Fruit fly (Drosophila melanogaster) whole organism, embryonic: ENCODE data around the gene CG11699.
A peak's percentile ranks its signal among the peaks of the same experiment; 100 is the strongest.

Source experiments
- Atf3 ChIP-seq: fragments of 200-800 bp; sonication (Bioruptor generic); optimal IDR thresholded peaks from 3 replicates; lab custom pipeline; 2016; ENCODE audit warnings: missing biosample characterization, missing genetic modification characterization
- Blimp-1 ChIP-seq: fragments of 200-800 bp; sonication (Bioruptor generic); optimal IDR thresholded peaks from 3 replicates; lab custom pipeline; 2018; ENCODE audit warnings: missing biosample characterization, missing genetic modification characterization, mild to moderate bottlenecking, moderate library complexity, missing genetic modification reagents
- CG10543 ChIP-seq: fragments of 200-800 bp; sonication (Bioruptor generic); optimal IDR thresholded peaks from 3 replicates; lab custom pipeline; 2017; ENCODE audit warnings: missing biosample characterization, mild to moderate bottlenecking, missing genetic modification characterization, moderate library complexity
- CG13123 ChIP-seq: fragments of 200-800 bp; sonication (Bioruptor generic); optimal IDR thresholded peaks from 2 replicates; lab custom pipeline; 2016; ENCODE audit warnings: missing biosample characterization, missing genetic modification characterization
- CG13894 ChIP-seq: fragments of 200-800 bp; sonication (Bioruptor generic); optimal IDR thresholded peaks from 3 replicates; lab custom pipeline; 2018; ENCODE audit warnings: missing biosample characterization, mild to moderate bottlenecking, missing genetic modification characterization, moderate library complexity
- CG15514 ChIP-seq: fragments of 200-800 bp; sonication (Bioruptor generic); optimal IDR thresholded peaks from 3 replicates; lab custom pipeline; 2017; ENCODE audit warnings: missing biosample characterization, missing genetic modification characterization, mild to moderate bottlenecking, moderate library complexity, missing genetic modification reagents
- CG16813 ChIP-seq: fragments of 200-800 bp; sonication (Bioruptor generic); IDR thresholded peaks from 3 replicates; pipeline ENCODE4 v1.3.6; 2022; ENCODE audit warnings: missing biosample characterization, missing genetic modification characterization; ENCODE audit not compliant: partially characterized antibody
- CG17829 ChIP-seq: fragments of 200-800 bp; optimal IDR thresholded peaks from 2 replicates; lab custom pipeline; 2019; ENCODE audit warnings: missing biosample characterization, mild to moderate bottlenecking, missing genetic modification characterization, moderate library complexity
- CG18011 ChIP-seq: fragments of 200-800 bp; sonication (Bioruptor generic); optimal IDR thresholded peaks from 2 replicates; lab custom pipeline; 2017; ENCODE audit warnings: missing biosample characterization, missing genetic modification characterization, mild to moderate bottlenecking, moderate library complexity, missing genotype
- CG2120 ChIP-seq: fragments of 200-800 bp; sonication (Bioruptor generic); optimal IDR thresholded peaks from 3 replicates; lab custom pipeline; 2016; ENCODE audit warnings: missing biosample characterization, missing genetic modification characterization
- CG31224 ChIP-seq: fragments of 200-800 bp; sonication (Bioruptor generic); IDR thresholded peaks from 2 replicates; pipeline ENCODE4 v1.3.6; 2022; ENCODE audit warnings: missing biosample characterization, missing genetic modification characterization
- CG5180 ChIP-seq: fragments of 200-800 bp; sonication (Bioruptor generic); optimal IDR thresholded peaks from 3 replicates; lab custom pipeline; 2017; ENCODE audit warnings: missing biosample characterization, missing genetic modification characterization, mild to moderate bottlenecking, moderate library complexity, missing genetic modification reagents
- CG6689 ChIP-seq: fragments of 200-800 bp; sonication (Bioruptor generic); IDR thresholded peaks from 2 replicates; pipeline ENCODE4 v1.3.6; 2022; ENCODE audit warnings: missing biosample characterization, missing genetic modification characterization
- CG7987 ChIP-seq: fragments of 200-800 bp; sonication (Bioruptor generic); optimal IDR thresholded peaks from 2 replicates; lab custom pipeline; 2018; ENCODE audit warnings: missing biosample characterization, mild to moderate bottlenecking, missing genetic modification characterization, moderate library complexity
- CG9817 ChIP-seq: fragments of 200-800 bp; sonication (Bioruptor generic); optimal IDR thresholded peaks from 2 replicates; lab custom pipeline; 2018; ENCODE audit warnings: missing biosample characterization, mild to moderate bottlenecking, missing genetic modification characterization, moderate library complexity
- CG9932 ChIP-seq: fragments of 200-800 bp; sonication (Bioruptor generic); IDR thresholded peaks from 2 replicates; pipeline ENCODE4 v1.3.6; 2022; ENCODE audit warnings: missing biosample characterization, missing genetic modification characterization
- Camta ChIP-seq: fragments of 200-800 bp; sonication (Bioruptor generic); optimal IDR thresholded peaks from 2 replicates; lab custom pipeline; 2016; ENCODE audit warnings: missing biosample characterization, missing genetic modification characterization
- D19B ChIP-seq: fragments of 200-800 bp; sonication (Bioruptor generic); optimal IDR thresholded peaks from 2 replicates; lab custom pipeline; 2017; ENCODE audit warnings: missing biosample characterization, mild to moderate bottlenecking, missing genetic modification characterization
- Dbx ChIP-seq: fragments of 200-800 bp; sonication (Bioruptor generic); IDR thresholded peaks from 3 replicates; pipeline ENCODE4 v1.3.6; 2022; ENCODE audit warnings: missing biosample characterization, missing genetic modification characterization
- E2f1 ChIP-seq: fragments of 200-800 bp; sonication (Bioruptor generic); IDR thresholded peaks from 2 replicates; pipeline ENCODE4 v1.3.6; 2022; ENCODE audit warnings: missing biosample characterization, missing genetic modification characterization
- ERR ChIP-seq: fragments of 200-800 bp; sonication (Bioruptor generic); optimal IDR thresholded peaks from 2 replicates; lab custom pipeline; 2016; ENCODE audit warnings: missing biosample characterization, missing genetic modification characterization
- Eip74EF ChIP-seq, 2 experiments: fragments of 200-800 bp in 1 of 2; fragments of >200 bp in 1 of 2; sonication (Bioruptor generic) in 1 of 2; optimal IDR thresholded peaks; 2 replicates each; lab custom pipeline; 2017 to 2019; ENCODE audit warnings: missing biosample characterization in 2 of 2, missing genetic modification characterization in 2 of 2, mild to moderate bottlenecking in 1 of 2, moderate library complexity in 1 of 2
- Ets65A ChIP-seq: fragments of 200-800 bp; sonication (Bioruptor generic); peaks from one replicate; lab custom pipeline; 2016; ENCODE audit warnings: missing biosample characterization, missing genetic modification characterization
- Hmr ChIP-seq: fragments of 200-800 bp; sonication (Bioruptor generic); optimal IDR thresholded peaks from 3 replicates; lab custom pipeline; 2017; ENCODE audit warnings: mild to moderate bottlenecking, missing biosample characterization, missing genetic modification reagents, missing genetic modification characterization
- Jarid2 ChIP-seq: fragments of 200-800 bp; sonication (Bioruptor generic); optimal IDR thresholded peaks from 3 replicates; lab custom pipeline; 2017; ENCODE audit warnings: mild to moderate bottlenecking, missing biosample characterization, missing genetic modification reagents, missing genetic modification characterization
- Mad ChIP-seq: fragments of 200-800 bp; sonication (Bioruptor generic); optimal IDR thresholded peaks from 2 replicates; lab custom pipeline; 2016; ENCODE audit warnings: missing biosample characterization, missing genetic modification characterization
- NfI ChIP-seq: fragments of 200-800 bp; sonication (Bioruptor generic); optimal IDR thresholded peaks from 3 replicates; lab custom pipeline; 2018; ENCODE audit warnings: missing biosample characterization, mild to moderate bottlenecking, missing genetic modification characterization, moderate library complexity
- Rfx ChIP-seq: fragments of 200-800 bp; sonication (Bioruptor generic); IDR thresholded peaks from 2 replicates; pipeline ENCODE4 v1.3.6; 2022; ENCODE audit warnings: missing biosample characterization, missing genetic modification characterization
- bcd ChIP-seq: fragments of 200-800 bp; sonication (Bioruptor generic); optimal IDR thresholded peaks from 2 replicates; lab custom pipeline; 2017; ENCODE audit warnings: missing biosample characterization, mild to moderate bottlenecking, missing genetic modification characterization
- caup ChIP-seq: fragments of 200-800 bp; sonication (Bioruptor generic); optimal IDR thresholded peaks from 3 replicates; lab custom pipeline; 2017; ENCODE audit warnings: missing biosample characterization, mild to moderate bottlenecking, missing genetic modification characterization, moderate library complexity; ENCODE audit not compliant: severe bottlenecking
- cg ChIP-seq: fragments of 200-800 bp; sonication (Bioruptor generic); optimal IDR thresholded peaks from 3 replicates; lab custom pipeline; 2019; ENCODE audit warnings: missing biosample characterization, mild to moderate bottlenecking, missing genetic modification characterization, moderate library complexity
- chm ChIP-seq: fragments of 200-800 bp; sonication (Bioruptor generic); IDR thresholded peaks from 2 replicates; pipeline ENCODE4 v1.3.6; 2022; ENCODE audit warnings: missing biosample characterization, missing genetic modification characterization
- ci ChIP-seq: fragments of 200-800 bp; sonication (Bioruptor generic); IDR thresholded peaks from 3 replicates; pipeline ENCODE4 v1.3.6; 2022; ENCODE audit warnings: missing biosample characterization, missing genetic modification characterization
- disco-r ChIP-seq: fragments of 200-800 bp; sonication (Bioruptor generic); optimal IDR thresholded peaks from 2 replicates; lab custom pipeline; 2016; ENCODE audit warnings: missing biosample characterization, missing genetic modification characterization
- her ChIP-seq: fragments of 200-800 bp; sonication (Bioruptor generic); optimal IDR thresholded peaks from 2 replicates; lab custom pipeline; 2016; ENCODE audit warnings: missing biosample characterization, missing genetic modification characterization
- hkb ChIP-seq, 2 experiments: fragments of 200-800 bp in 1 of 2; fragments of >200 bp in 1 of 2; sonication (Bioruptor generic) in 1 of 2; IDR thresholded peaks in 1 of 2; optimal IDR thresholded peaks in 1 of 2; 2 replicates each; pipeline versions ENCODE4 v1.3.6 to Lab custom; 2017 to 2022; ENCODE audit warnings: missing biosample characterization in 1 of 2, missing genetic modification characterization in 1 of 2
- insv ChIP-seq, 2 experiments: fragments of 200-800 bp; sonication (Bioruptor generic); optimal IDR thresholded peaks; 3 replicates each; lab custom pipeline; 2016 to 2018; ENCODE audit warnings: missing biosample characterization in 2 of 2, missing genetic modification characterization in 2 of 2
- lab ChIP-seq: fragments of 200-800 bp; sonication (Bioruptor generic); optimal IDR thresholded peaks from 3 replicates; lab custom pipeline; 2017; ENCODE audit warnings: missing biosample characterization, missing genetic modification characterization, mild to moderate bottlenecking, moderate library complexity, missing genetic modification reagents
- lov ChIP-seq, 2 experiments: fragments of 200-800 bp in 1 of 2; fragments of >200 bp in 1 of 2; sonication (Bioruptor generic) in 1 of 2; IDR thresholded peaks in 1 of 2; optimal IDR thresholded peaks in 1 of 2; 2 replicates in 1 of 2; 3 replicates in 1 of 2; pipeline versions ENCODE4 v1.3.6 to Lab custom; 2017 to 2022; ENCODE audit warnings: missing biosample characterization in 1 of 2, missing genetic modification characterization in 1 of 2
- onecut ChIP-seq: fragments of 200-800 bp; sonication (Bioruptor generic); IDR thresholded peaks from 2 replicates; pipeline ENCODE4 v1.3.6; 2022; ENCODE audit warnings: missing biosample characterization, missing genetic modification characterization
- ranshi ChIP-seq: fragments of 200-800 bp; sonication (Bioruptor generic); IDR thresholded peaks from 2 replicates; pipeline ENCODE4 v1.3.6; 2022; ENCODE audit warnings: missing biosample characterization, missing genetic modification characterization
- row ChIP-seq: fragments of 200-800 bp; sonication (Bioruptor generic); IDR thresholded peaks from 3 replicates; pipeline ENCODE4 v1.3.6; 2022; ENCODE audit warnings: missing biosample characterization, missing genetic modification characterization
- slbo ChIP-seq: fragments of 200-800 bp; sonication (Bioruptor generic); IDR thresholded peaks from 2 replicates; pipeline ENCODE4 v1.3.6; 2022; ENCODE audit warnings: missing biosample characterization, missing genetic modification characterization
- so ChIP-seq: fragments of 200-800 bp; sonication (Bioruptor generic); IDR thresholded peaks from 3 replicates; pipeline ENCODE4 v1.3.6; 2022; ENCODE audit warnings: missing biosample characterization, missing genetic modification characterization
- toy ChIP-seq: fragments of 200-800 bp; sonication (Bioruptor generic); IDR thresholded peaks from 2 replicates; pipeline ENCODE4 v1.3.6; 2022; ENCODE audit warnings: missing biosample characterization, missing genetic modification characterization
- trem ChIP-seq: fragments of 200-800 bp; optimal IDR thresholded peaks from 3 replicates; lab custom pipeline; 2019; ENCODE audit warnings: missing biosample characterization, mild to moderate bottlenecking, missing genetic modification characterization, moderate library complexity

The CG11699 gene

dm6 chrX:11556774-11557173 is 13.6 kb upstream of the CG11699 start (continued):
- TF ChIP-seq ERR (GFP tag; lab: Kevin White, UChicago) (no peak), Mad (GFP tag; lab: Kevin White, UChicago) (no peak)
- TF ChIP-seq, all 482 proteins: peak for 7

- 0 out of 2 replicates have a peak, but pooled peaks have one; percentile 17 for TF ChIP-seq CG31224 (GFP tag; lab: Robert Waterston, UW)
- peak; percentile 30 for TF ChIP-seq CG13894
- TF ChIP-seq CG9932 (GFP tag; lab: Robert Waterston, UW): peak; percentile 36; the same call in 1 of the 2 replicates
- no peak for TF ChIP-seq trem
- no peak for TF ChIP-seq insv (GFP tag; optimal IDR thresholded peaks at IDR 0.05; lab: Kevin White, UChicago)
- no peak for TF ChIP-seq CG16813
- TF ChIP-seq Ets65A (GFP tag; lab: Kevin White, UChicago): peak; percentile 87
- TF ChIP-seq Dbx (GFP tag; lab: Robert Waterston, UW): peak; percentile 49; the same call in 2 of the 3 replicates
- TF ChIP-seq CG17829 (tag; lab: Kevin White, UChicago): no peak
- no peak for TF ChIP-seq onecut
- peak; percentile 85 for TF ChIP-seq Blimp-1 (GFP tag; lab: Kevin White, UChicago)
- TF ChIP-seq Jarid2: peak; percentile 57
- peak; percentile 23; the same call in 1 of the 2 replicates for TF ChIP-seq chm (GFP tag; lab: Robert Waterston, UW)
- peak; percentile 0 for TF ChIP-seq CG18011
- TF ChIP-seq D19B: peak; percentile 78
- peak; percentile 30 for TF ChIP-seq Atf3 (GFP tag; lab: Kevin White, UChicago)
- no peak for TF ChIP-seq Camta (GFP tag; lab: Kevin White, UChicago)
- TF ChIP-seq her (GFP tag; lab: Kevin White, UChicago): peak; percentile 35
- TF ChIP-seq CG5180: no peak
- no peak for TF ChIP-seq Eip74EF (GFP tag; optimal IDR thresholded peaks at IDR 0.05; lab: Kevin White, UChicago)
- TF ChIP-seq disco-r (GFP tag; lab: Kevin White, UChicago): no peak
- TF ChIP-seq Rfx (GFP tag; lab: Robert Waterston, UW): peak; percentile 51; the same call in 1 of the 2 replicates
- peak; percentile 20 for TF ChIP-seq NfI
- 0 out of 2 replicates have a peak, but pooled peaks have one; percentile 9 for TF ChIP-seq E2f1 (GFP tag; lab: Robert Waterston, UW)
- no peak for TF ChIP-seq bcd (GFP tag; lab: Kevin White, UChicago)
- TF ChIP-seq cg (GFP tag; lab: Kevin White, UChicago): no peak
- TF ChIP-seq lab: peak; percentile 23
- TF ChIP-seq caup (GFP tag; lab: Kevin White, UChicago): peak; percentile 1
- 0 out of 2 replicates have a peak, but pooled peaks have one; percentile 29 for TF ChIP-seq CG6689
- no peak for TF ChIP-seq CG9817 (tag; lab: Kevin White, UChicago)
- TF ChIP-seq CG7987 (GFP tag; lab: Kevin White, UChicago): peak; percentile 24
- peak; percentile 34; the same call in 1 of the 2 replicates for TF ChIP-seq ranshi (GFP tag; lab: Robert Waterston, UW)
- no peak for TF ChIP-seq CG13123 (GFP tag; lab: Kevin White, UChicago)
- peak; percentile 26; the same call in 1 of the 2 replicates for TF ChIP-seq slbo (GFP tag; lab: Robert Waterston, UW)
- peak; percentile 20 for TF ChIP-seq CG15514 (GFP tag; lab: Kevin White, UChicago)
- TF ChIP-seq CG2120 (GFP tag; lab: Kevin White, UChicago): peak; percentile 13
- peak; percentile 43 for TF ChIP-seq CG10543 (GFP tag; lab: Kevin White, UChicago)
- TF ChIP-seq hkb (optimal IDR thresholded peaks at IDR 0.05; lab: Kevin White, UChicago): no peak
- 0 out of 2 replicates have a peak, but pooled peaks have one; percentile 18 for TF ChIP-seq hkb (GFP tag; IDR thresholded peaks at IDR 0.05; lab: Robert Waterston, UW)
- peak; percentile 78 for TF ChIP-seq row (GFP tag; lab: Robert Waterston, UW)
- TF ChIP-seq so (GFP tag; lab: Robert Waterston, UW): 0 out of 3 replicates have a peak, but pooled peaks have one; percentile 43
- peak; percentile 16 for TF ChIP-seq Hmr (GFP tag; lab: Kevin White, UChicago)
- peak; percentile 25; the same call in 1 of the 3 replicates for TF ChIP-seq ci (GFP tag; lab: Robert Waterston, UW)
- TF ChIP-seq toy (GFP tag; lab: Robert Waterston, UW): no peak
- TF ChIP-seq lov (optimal IDR thresholded peaks at IDR 0.05; lab: Kevin White, UChicago): no peak
- TF ChIP-seq lov (GFP tag; IDR thresholded peaks at IDR 0.05; lab: Robert Waterston, UW): no peak
Measured at dm6 chrX:11558389-11558908, 12.0 kb upstream of the CG11699 start, which contains the start of gene CG1572. Gene CG1572 (minus strand): TSS chrX:11558654.
